Worm (Caenorhabditis elegans) whole organism, L4/young adult: Measurements from ENCODE around the gene klp-20.

Experiments
- W03F9.2 ChIP-seq: fragments of 150-350 bp; optimal IDR thresholded peaks from 2 replicates; lab custom pipeline; 2014; ENCODE audit warnings: missing biosample characterization, missing genetic modification characterization
- dao-5 ChIP-seq: sonication (generic microtip); optimal IDR thresholded peaks from 2 replicates; lab custom pipeline; 2016; ENCODE audit warnings: missing genotype, missing genetic modification characterization, moderate library complexity, missing compliant biosample characterization
- him-1 ChIP-seq: sonication (generic microtip); optimal IDR thresholded peaks from 2 replicates; lab custom pipeline; 2016; ENCODE audit warnings: missing genotype, missing genetic modification reagents, missing genetic modification characterization, missing compliant biosample characterization

ce11 chrIII:235115-235514 lies 25.3 kb downstream of the klp-20 start:
- TF ChIP-seq him-1 (peak; percentile 5), dao-5 (tag; lab: Kevin White, UChicago) (no peak), W03F9.2 (tag; lab: Kevin White, UChicago) (peak; percentile 20)
